Worm (Caenorhabditis elegans): ENCODE results near the gene Y38E10A.34.

DNA sequence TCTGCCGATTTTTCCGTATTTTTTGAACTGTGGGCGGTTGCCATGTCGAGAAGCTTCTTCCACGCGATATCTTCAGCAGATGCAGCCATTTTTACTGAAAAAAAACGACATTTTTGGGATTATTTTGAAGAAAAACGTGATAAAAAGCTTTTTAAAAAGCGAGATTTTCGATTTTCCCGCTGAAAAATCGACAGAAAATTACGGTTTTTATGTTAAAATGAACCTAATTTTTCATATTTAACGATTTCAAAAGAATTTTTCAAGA, 46.7 kb downstream of the Y38E10A.34 start, which contains the start of gene Y38E10A.22:
- TF ChIP-seq him-1 (tag; optimal IDR thresholded peaks at IDR 0.05) (no peak), W03F9.2 (tag; optimal IDR thresholded peaks at IDR 0.05) (no peak), dao-5 (tag; optimal IDR thresholded peaks at IDR 0.05) (no peak)
